Worm (Caenorhabditis elegans) whole organism, L4/young adult: ENCODE measurements around the gene M04D8.4.

Experiments used
- W03F9.2 ChIP-seq: fragments of 150-350 bp; optimal IDR thresholded peaks from 2 replicates; lab custom pipeline; 2014; ENCODE audit warnings: missing biosample characterization, missing genetic modification characterization
- dao-5 ChIP-seq: sonication (generic microtip); optimal IDR thresholded peaks from 2 replicates; lab custom pipeline; 2016; ENCODE audit warnings: missing genotype, missing genetic modification characterization, moderate library complexity, missing compliant biosample characterization
- him-1 ChIP-seq: sonication (generic microtip); optimal IDR thresholded peaks from 2 replicates; lab custom pipeline; 2016; ENCODE audit warnings: missing genotype, missing genetic modification reagents, missing genetic modification characterization, missing compliant biosample characterization

The M04D8.4 gene

ce11 chrIII:10037150-10037549 is 6.7 kb upstream of the M04D8.4 start, which contains the start of gene M04D8.7:
Gene M04D8.7, plus strand, starts transcription at chrIII:10037450.
- TF ChIP-seq dao-5 (no peak), him-1 (tag; lab: Kevin White, UChicago) (no peak), W03F9.2 (tag; lab: Kevin White, UChicago) (no peak)

- TF ChIP-seq W03F9.2 (tag; lab: Kevin White, UChicago) (no peak), him-1 (tag; lab: Kevin White, UChicago) (no peak), dao-5 (no peak)
These were observed 5.3 kb upstream of the M04D8.4 start, which contains the start of gene xbx-3 for ce11 chrIII:10035783-10036182. Gene xbx-3, plus strand, starts transcription at chrIII:10035945.

ce11 chrIII:10033881-10034280 is 3.4 kb upstream of the M04D8.4 start, which contains the start of gene M04D8.8:
Gene M04D8.8, plus strand, starts transcription at chrIII:10034181.
- TF ChIP-seq him-1 (tag; lab: Kevin White, UChicago) (no peak), dao-5 (no peak), W03F9.2 (tag; lab: Kevin White, UChicago) (no peak)

ce11 chrIII:10033213-10033612 is 2.8 kb upstream of the M04D8.4 start, which contains the start of gene M04D8.5:
Gene M04D8.5, minus strand, starts transcription at chrIII:10033313.
- TF ChIP-seq W03F9.2 (tag; lab: Kevin White, UChicago) (no peak), dao-5 (no peak), him-1 (tag; lab: Kevin White, UChicago) (no peak)

ce11 chrIII:10027947-10028346 is 2.5 kb downstream of the M04D8.4 start, which contains the start of gene ins-23:
Gene ins-23, plus strand, starts transcription at chrIII:10028247.
- TF ChIP-seq dao-5 (no peak), W03F9.2 (tag; lab: Kevin White, UChicago) (no peak), him-1 (tag; lab: Kevin White, UChicago) (no peak)

DNA sequence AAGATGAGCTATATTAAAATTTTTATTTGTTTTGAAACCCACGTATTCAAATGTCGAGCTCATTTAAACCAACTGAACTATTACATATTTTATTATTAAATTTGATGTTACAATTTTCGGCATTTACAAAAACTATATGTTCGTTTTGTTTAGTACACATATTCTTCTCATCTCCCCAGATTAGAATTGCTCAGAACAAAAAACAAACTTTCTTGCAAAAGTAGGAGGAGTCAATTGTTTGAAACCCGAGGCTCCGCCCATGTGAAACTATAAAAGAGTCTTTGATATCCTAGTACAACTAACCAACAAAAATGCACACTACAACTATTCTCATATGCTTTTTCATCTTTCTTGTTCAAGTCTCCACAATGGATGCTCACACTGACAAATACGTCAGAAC is 4.5 kb downstream of the M04D8.4 start, which contains the start of gene ins-22:
Gene ins-22, plus strand, starts transcription at position 301 of the 400 bp plus-strand sequence.
- no peak for TF ChIP-seq W03F9.2 (tag; lab: Kevin White, UChicago)
- no peak for TF ChIP-seq him-1 (tag; lab: Kevin White, UChicago)
- TF ChIP-seq dao-5 = no peak

DNA sequence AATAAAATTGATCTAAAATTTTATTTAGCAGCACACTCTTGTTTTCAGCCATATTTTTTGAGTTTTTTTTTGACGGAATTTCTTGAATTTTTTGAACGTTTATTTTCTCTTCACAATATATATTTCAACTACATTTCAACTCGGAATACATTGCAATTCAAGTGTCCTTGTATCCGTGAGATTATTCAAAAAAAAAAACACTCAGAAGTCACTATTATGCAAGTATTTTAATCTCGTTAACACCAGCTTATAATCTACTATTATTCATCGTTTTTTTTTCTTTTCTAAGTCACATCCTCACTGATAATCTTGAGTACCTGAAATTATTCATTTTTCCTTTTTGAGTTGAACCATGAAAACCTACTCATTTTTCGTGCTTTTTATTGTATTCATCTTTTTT is 7.0 kb downstream of the M04D8.4 start, which contains the start of gene ins-21:
Gene ins-21, plus strand, starts transcription at position 301 of the 400 bp plus-strand sequence.
- TF ChIP-seq dao-5 = no peak
- TF ChIP-seq W03F9.2 (tag; lab: Kevin White, UChicago) = no peak
- TF ChIP-seq him-1 (tag; lab: Kevin White, UChicago) = no peak

- no peak for TF ChIP-seq W03F9.2 (tag; lab: Kevin White, UChicago)
These were observed 12.4 kb downstream of the M04D8.4 start for ce11 chrIII:10018007-10018406.

DNA sequence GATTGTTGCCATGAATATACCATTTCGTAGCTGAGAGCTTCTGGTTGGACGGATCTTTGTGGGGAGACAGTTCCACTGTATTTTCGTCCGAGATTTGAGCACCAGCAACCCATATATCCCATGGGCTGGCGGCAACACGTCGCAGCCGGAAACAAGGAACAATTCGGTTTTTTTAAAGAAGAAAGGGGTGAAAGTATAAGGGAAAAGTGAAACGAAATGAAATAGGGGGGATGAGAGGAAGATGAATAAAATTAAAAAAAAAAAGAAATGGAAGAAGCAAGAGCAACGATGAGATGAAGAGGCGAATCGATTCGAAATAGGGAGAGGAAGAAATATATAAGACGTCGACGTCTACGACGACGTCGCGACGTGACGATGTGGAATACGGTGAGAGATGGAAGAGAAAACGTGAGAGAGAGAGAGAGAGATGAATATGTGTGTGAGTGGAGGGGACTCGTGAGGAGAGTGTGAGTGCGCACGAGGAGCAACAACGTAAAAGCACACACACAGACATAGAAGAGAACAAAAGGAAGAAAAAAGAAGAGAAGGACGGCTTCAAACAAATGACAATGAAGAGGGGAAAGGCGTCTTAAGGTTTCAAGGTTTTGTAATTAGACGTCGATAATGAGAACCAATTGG is 13.9 kb downstream of the M04D8.4 start, which contains the start of gene rgs-1:
Gene rgs-1, minus strand, starts transcription at position 146 of the 639 bp plus-strand sequence.
- peak; percentile 68 for TF ChIP-seq him-1 (tag; lab: Kevin White, UChicago)
- TF ChIP-seq dao-5 = no peak
- peak; percentile 82 for TF ChIP-seq W03F9.2 (tag; lab: Kevin White, UChicago)

ce11 chrIII:10012136-10012535 is 18.3 kb downstream of the M04D8.4 start, which contains the start of gene C05B5.16:
Gene C05B5.16, plus strand, starts transcription at chrIII:10012436.
- no peak for TF ChIP-seq dao-5
- TF ChIP-seq him-1 (tag; lab: Kevin White, UChicago) = no peak
- TF ChIP-seq W03F9.2 (tag; lab: Kevin White, UChicago) = no peak

ce11 chrIII:10010117-10010516 is 20.3 kb downstream of the M04D8.4 start, which contains the start of gene fbxa-155:
Gene fbxa-155, minus strand, starts transcription at chrIII:10010217.
- no peak for TF ChIP-seq dao-5
- no peak for TF ChIP-seq W03F9.2 (tag; lab: Kevin White, UChicago)

DNA sequence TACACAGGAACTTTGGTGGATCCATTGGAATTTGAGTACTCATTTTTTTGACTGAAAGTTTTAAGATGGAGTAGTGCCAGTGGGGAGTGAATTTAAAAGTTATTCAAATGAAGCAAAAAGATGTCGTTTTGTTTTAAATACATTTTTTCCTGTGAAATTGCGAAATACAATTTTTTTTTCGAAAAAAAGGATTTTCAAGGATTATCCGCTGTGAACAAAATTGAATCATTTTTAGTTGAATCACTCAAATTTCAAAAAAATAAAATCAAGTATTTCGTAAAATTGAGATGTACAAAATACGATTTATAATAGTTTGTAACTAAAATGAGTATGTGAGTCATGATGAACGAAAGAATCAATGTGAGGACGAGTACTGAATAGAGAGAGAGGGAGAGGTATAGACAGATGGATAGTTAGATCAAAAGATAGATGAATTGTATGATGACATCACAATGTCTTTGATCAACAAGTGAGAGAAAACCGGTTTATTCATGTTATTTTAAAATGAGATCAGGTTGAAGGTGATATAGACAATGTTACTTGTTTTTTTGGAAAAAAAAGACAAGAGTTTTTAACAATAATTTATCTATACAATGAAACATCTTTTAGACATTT is 23.6 kb downstream of the M04D8.4 start, which contains the start of gene C05B5.8:
Gene C05B5.8, minus strand, starts transcription at position 51 of the 615 bp plus-strand sequence.
- TF ChIP-seq W03F9.2 (tag; lab: Kevin White, UChicago) (no peak), dao-5 (no peak), him-1 (tag; lab: Kevin White, UChicago) (no peak)

ce11 chrIII:10004213-10004612 is 26.2 kb downstream of the M04D8.4 start, which contains the start of gene C05B5.11:
Gene C05B5.11, plus strand, starts transcription at chrIII:10004513.
- no peak for TF ChIP-seq W03F9.2 (tag; lab: Kevin White, UChicago)

- TF ChIP-seq W03F9.2 (tag; lab: Kevin White, UChicago) (no peak), dao-5 (no peak), him-1 (tag; lab: Kevin White, UChicago) (no peak)
These were observed 29.4 kb downstream of the M04D8.4 start, which contains the start of gene C05B5.5 for ce11 chrIII:10001060-10001459. Gene C05B5.5, plus strand, starts transcription at chrIII:10001360.
